Fruit fly (Drosophila melanogaster): ENCODE results near the gene Rubicon.

Gene Rubicon

dm6 chrX:8656550-8657431 is 20.1 kb upstream of the Rubicon start (continued):
- TF ChIP-seq E2f2 (GFP tag; IDR thresholded peaks at IDR 0.05): peak; percentile 42; the same call in 1 of the 2 replicates
- peak; percentile 80 for TF ChIP-seq CG8388 (GFP tag; optimal IDR thresholded peaks at IDR 0.05)
- TF ChIP-seq Drgx (GFP tag; IDR thresholded peaks at IDR 0.05): peak; percentile 19; the same call in 1 of the 2 replicates
- no peak for TF ChIP-seq CG30020 (tag; optimal IDR thresholded peaks at IDR 0.05)
- TF ChIP-seq insv (GFP tag; optimal IDR thresholded peaks at IDR 0.05): no peak
- peak; percentile 44 for TF ChIP-seq ssp (GFP tag; IDR thresholded peaks at IDR 0.05)
- peak; percentile 33; the same call in 1 of the 3 replicates for TF ChIP-seq CG14050 (GFP tag; IDR thresholded peaks at IDR 0.05)
- 0 out of 2 replicates have a peak, but pooled peaks have one; percentile 15 for TF ChIP-seq CkIIα-i1 (GFP tag; IDR thresholded peaks at IDR 0.05)
- TF ChIP-seq nom (GFP tag; optimal IDR thresholded peaks at IDR 0.05): peak; percentile 35
- TF ChIP-seq Hr78 (GFP tag; optimal IDR thresholded peaks at IDR 0.05): peak in 1 of 2 experiments; percentile 1
- no peak for TF ChIP-seq CG7963 (GFP tag; IDR thresholded peaks at IDR 0.05; ENCODE audit: partially characterized antibody)
- TF ChIP-seq fru (optimal IDR thresholded peaks at IDR 0.05): no peak
- TF ChIP-seq Spps (tag; optimal IDR thresholded peaks at IDR 0.05): peak; percentile 82
- TF ChIP-seq Rx (GFP tag; IDR thresholded peaks at IDR 0.05): peak; percentile 63
- peak; percentile 13 for TF ChIP-seq CG3163 (GFP tag; optimal IDR thresholded peaks at IDR 0.05)
- TF ChIP-seq CG6683 (GFP tag; optimal IDR thresholded peaks at IDR 0.05): no peak
- TF ChIP-seq BtbVII (GFP tag; optimal IDR thresholded peaks at IDR 0.05): no peak
- no peak for TF ChIP-seq Lpt (GFP tag; optimal IDR thresholded peaks at IDR 0.05)
- peak; percentile 22 for TF ChIP-seq CG18599 (GFP tag; optimal IDR thresholded peaks at IDR 0.05)
- TF ChIP-seq CG8359 (GFP tag; optimal IDR thresholded peaks at IDR 0.05; ENCODE audit: borderline replicate concordance): peak; percentile 47
- TF ChIP-seq CG2129 (GFP tag; IDR thresholded peaks at IDR 0.05; ENCODE audit: partially characterized antibody): no peak
- TF ChIP-seq crol (GFP tag; IDR thresholded peaks at IDR 0.05): peak; percentile 84
- peak; percentile 82 for TF ChIP-seq CG4404 (GFP tag; IDR thresholded peaks at IDR 0.05)
- TF ChIP-seq MESR4 (GFP tag; optimal IDR thresholded peaks at IDR 0.05): no peak
- TF ChIP-seq CG11093 (GFP tag; IDR thresholded peaks at IDR 0.05): peak; percentile 65; the same call in 2 of the 3 replicates
- peak; percentile 47 for TF ChIP-seq CG18764 (GFP tag; optimal IDR thresholded peaks at IDR 0.05)
- peak; percentile 70 for TF ChIP-seq CG1602 (GFP tag; optimal IDR thresholded peaks at IDR 0.05)
- peak; percentile 29 to 69 for TF ChIP-seq Trl (optimal IDR thresholded peaks at IDR 0.05)
- TF ChIP-seq Trl (GFP tag; optimal IDR thresholded peaks at IDR 0.05): peak; percentile 78
- peak; percentile 66; the same call in 2 of the 3 replicates for TF ChIP-seq CG11695 (GFP tag; IDR thresholded peaks at IDR 0.05)
- no peak for TF ChIP-seq Taf1 (GFP tag; IDR thresholded peaks at IDR 0.05)
- no peak for TF ChIP-seq luna (GFP tag; optimal IDR thresholded peaks at IDR 0.05)
- TF ChIP-seq CG3065 (GFP tag; optimal IDR thresholded peaks at IDR 0.05): peak; percentile 46
- TF ChIP-seq sim (GFP tag; IDR thresholded peaks at IDR 0.05): peak; percentile 44; the same call in 1 of the 2 replicates
- TF ChIP-seq CG4360 (GFP tag; IDR thresholded peaks at IDR 0.05): no peak
- TF ChIP-seq ewg (GFP tag; optimal IDR thresholded peaks at IDR 0.05): peak; percentile 55
- TF ChIP-seq sqz (GFP tag; optimal IDR thresholded peaks at IDR 0.05): peak; percentile 57
- TF ChIP-seq caup (GFP tag; optimal IDR thresholded peaks at IDR 0.05; ENCODE audit: severe bottlenecking): peak; percentile 18
- peak; percentile 66 for TF ChIP-seq CG8290 (GFP tag; optimal IDR thresholded peaks at IDR 0.05)
- TF ChIP-seq CG8290 (tag; optimal IDR thresholded peaks at IDR 0.05): peak in 1 of 2 experiments; percentile 32
- TF ChIP-seq CG34224 (GFP tag; IDR thresholded peaks at IDR 0.05; ENCODE audit: partially characterized antibody): no peak
- TF ChIP-seq Hsf (GFP tag; optimal IDR thresholded peaks at IDR 0.05): peak; percentile 73
- peak; percentile 82 for TF ChIP-seq zfh1 (GFP tag; IDR thresholded peaks at IDR 0.05)
- no peak for TF ChIP-seq tna (GFP tag; IDR thresholded peaks at IDR 0.05; ENCODE audit: partially characterized antibody)
- TF ChIP-seq CG12769 (tag; optimal IDR thresholded peaks at IDR 0.05): peak; percentile 42
- TF ChIP-seq CG3995 (GFP tag; optimal IDR thresholded peaks at IDR 0.05): no peak
- peak; percentile 64 for TF ChIP-seq gsb-n (tag; optimal IDR thresholded peaks at IDR 0.05)
- TF ChIP-seq chn (GFP tag; optimal IDR thresholded peaks at IDR 0.05): peak; percentile 80
- no peak for TF ChIP-seq Lim3 (GFP tag; IDR thresholded peaks at IDR 0.05)
- TF ChIP-seq CTCF (GFP tag; optimal IDR thresholded peaks at IDR 0.05): no peak
